Fruit fly (Drosophila melanogaster) whole organism, embryonic: ENCODE measurements around the gene dikar.

Experiments
- Abd-B ChIP-seq: fragments of 200-800 bp; sonication (Bioruptor generic); optimal IDR thresholded peaks from 2 replicates; lab custom pipeline; 2018; ENCODE audit warnings: missing biosample characterization, mild to moderate bottlenecking, missing genetic modification characterization, moderate library complexity
- Atf3 ChIP-seq: fragments of 200-800 bp; sonication (Bioruptor generic); optimal IDR thresholded peaks from 3 replicates; lab custom pipeline; 2016; ENCODE audit warnings: missing biosample characterization, missing genetic modification characterization
- CG10209 ChIP-seq: fragments of 200-800 bp; sonication (Bioruptor generic); optimal IDR thresholded peaks from 3 replicates; lab custom pipeline; 2017; ENCODE audit warnings: missing biosample characterization, mild to moderate bottlenecking, missing genetic modification characterization, missing genetic modification reagents
- CG10979 ChIP-seq: fragments of 200-800 bp; sonication (Bioruptor generic); optimal IDR thresholded peaks from 2 replicates; lab custom pipeline; 2018; ENCODE audit warnings: missing biosample characterization, mild to moderate bottlenecking, missing genetic modification characterization, moderate library complexity
- CG11093 ChIP-seq: fragments of 200-800 bp; sonication (Bioruptor generic); IDR thresholded peaks from 3 replicates; pipeline ENCODE4 v1.3.6; 2022; ENCODE audit warnings: missing biosample characterization, missing genetic modification characterization
- CG11456 ChIP-seq: fragments of 200-800 bp; sonication (Bioruptor generic); IDR thresholded peaks from 3 replicates; pipeline ENCODE4 v1.3.6; 2022; ENCODE audit warnings: missing biosample characterization, missing genetic modification characterization
- CG11696 ChIP-seq: fragments of 200-800 bp; sonication (Bioruptor generic); IDR thresholded peaks from 2 replicates; pipeline ENCODE4 v1.3.6; 2022; ENCODE audit warnings: missing biosample characterization, missing genetic modification characterization
- CG12236 ChIP-seq: fragments of 200-800 bp; sonication (Bioruptor generic); optimal IDR thresholded peaks from 2 replicates; lab custom pipeline; 2016; ENCODE audit warnings: missing biosample characterization, missing genetic modification characterization
- CG14860 ChIP-seq: fragments of 200-800 bp; sonication (Bioruptor generic); IDR thresholded peaks from 3 replicates; pipeline ENCODE4 v1.3.6; 2022; ENCODE audit warnings: missing biosample characterization, missing genetic modification characterization; ENCODE audit not compliant: partially characterized antibody
- CG1602 ChIP-seq: fragments of 200-800 bp; sonication (Bioruptor generic); optimal IDR thresholded peaks from 3 replicates; lab custom pipeline; 2016; ENCODE audit warnings: missing biosample characterization, missing genetic modification characterization
- CG16863 ChIP-seq: fragments of 200-800 bp; sonication (Bioruptor generic); optimal IDR thresholded peaks from 3 replicates; lab custom pipeline; 2016; ENCODE audit warnings: missing biosample characterization, missing genetic modification characterization
- CG17912 ChIP-seq: fragments of 200-800 bp; sonication (Bioruptor generic); optimal IDR thresholded peaks from 2 replicates; lab custom pipeline; 2018; ENCODE audit warnings: missing biosample characterization, mild to moderate bottlenecking, missing genetic modification characterization
- CG18476 ChIP-seq: fragments of 200-800 bp; sonication (Bioruptor generic); optimal IDR thresholded peaks from 2 replicates; lab custom pipeline; 2016; ENCODE audit warnings: missing biosample characterization, mild to moderate bottlenecking, missing genetic modification characterization
- CG18619 ChIP-seq: fragments of 200-800 bp; sonication (Bioruptor generic); optimal IDR thresholded peaks from 3 replicates; lab custom pipeline; 2017; ENCODE audit warnings: missing biosample characterization, mild to moderate bottlenecking, missing genetic modification characterization
- CG3065 ChIP-seq: fragments of 200-800 bp; sonication (Bioruptor generic); optimal IDR thresholded peaks from 2 replicates; lab custom pipeline; 2016; ENCODE audit warnings: missing biosample characterization, missing genetic modification characterization
- CG31365 ChIP-seq: fragments of 200-800 bp; sonication (Bioruptor generic); optimal IDR thresholded peaks from 2 replicates; lab custom pipeline; 2018; ENCODE audit warnings: missing biosample characterization, mild to moderate bottlenecking, missing genetic modification characterization
- CG3995 ChIP-seq: fragments of 200-800 bp; sonication (Bioruptor generic); optimal IDR thresholded peaks from 3 replicates; lab custom pipeline; 2016; ENCODE audit warnings: missing biosample characterization, missing genetic modification characterization
- CG4424 ChIP-seq: fragments of 200-800 bp; sonication (Bioruptor generic); optimal IDR thresholded peaks from 3 replicates; lab custom pipeline; 2016; ENCODE audit warnings: missing biosample characterization, missing genetic modification characterization
- CG9215 ChIP-seq: fragments of 200-800 bp; sonication (Bioruptor generic); IDR thresholded peaks from 2 replicates; pipeline ENCODE4 v1.3.6; 2022; ENCODE audit warnings: missing biosample characterization, missing genetic modification characterization
- Camta ChIP-seq: fragments of 200-800 bp; sonication (Bioruptor generic); optimal IDR thresholded peaks from 2 replicates; lab custom pipeline; 2016; ENCODE audit warnings: missing biosample characterization, missing genetic modification characterization
- D19A ChIP-seq: fragments of 200-800 bp; optimal IDR thresholded peaks from 3 replicates; lab custom pipeline; 2019; ENCODE audit warnings: missing biosample characterization, mild to moderate bottlenecking, missing genetic modification characterization, moderate library complexity
- Deaf1 ChIP-seq: fragments of 200-800 bp; optimal IDR thresholded peaks from 3 replicates; lab custom pipeline; 2019; ENCODE audit warnings: missing biosample characterization, mild to moderate bottlenecking, missing genetic modification characterization, moderate library complexity
- Dp ChIP-seq: fragments of 200-800 bp; sonication (Bioruptor generic); optimal IDR thresholded peaks from 2 replicates; lab custom pipeline; 2018; ENCODE audit warnings: missing biosample characterization, mild to moderate bottlenecking, missing genetic modification characterization, moderate library complexity
- E2f1 ChIP-seq: fragments of 200-800 bp; sonication (Bioruptor generic); IDR thresholded peaks from 2 replicates; pipeline ENCODE4 v1.3.6; 2022; ENCODE audit warnings: missing biosample characterization, missing genetic modification characterization
- HLH54F ChIP-seq: fragments of 200-800 bp; sonication (Bioruptor generic); optimal IDR thresholded peaks from 3 replicates; lab custom pipeline; 2016; ENCODE audit warnings: missing biosample characterization, missing genetic modification characterization
- Hr3 ChIP-seq: fragments of 200-800 bp; sonication (Bioruptor generic); optimal IDR thresholded peaks from 3 replicates; lab custom pipeline; 2016; ENCODE audit warnings: missing biosample characterization, missing genetic modification characterization
- Lim3 ChIP-seq: fragments of 200-800 bp; sonication (Bioruptor generic); IDR thresholded peaks from 2 replicates; pipeline ENCODE4 v1.3.6; 2022; ENCODE audit warnings: missing biosample characterization, missing genetic modification characterization
- MESR4 ChIP-seq: fragments of 200-800 bp; sonication (Bioruptor generic); optimal IDR thresholded peaks from 2 replicates; lab custom pipeline; 2018; ENCODE audit warnings: missing biosample characterization, mild to moderate bottlenecking, missing genetic modification characterization, moderate library complexity
- Oaz ChIP-seq: fragments of 200-800 bp; sonication (Bioruptor generic); IDR thresholded peaks from 2 replicates; pipeline ENCODE4 v1.3.6; 2022; ENCODE audit warnings: missing biosample characterization, missing genetic modification characterization
- Poxn ChIP-seq: fragments of 200-800 bp; sonication (Bioruptor generic); IDR thresholded peaks from 2 replicates; pipeline ENCODE4 v1.3.6; 2022; ENCODE audit warnings: missing biosample characterization, missing genetic modification characterization
- Ravus ChIP-seq: fragments of 200-800 bp; sonication (Bioruptor generic); IDR thresholded peaks from 2 replicates; pipeline ENCODE4 v1.3.6; 2022; ENCODE audit warnings: missing biosample characterization, missing genetic modification characterization
- Tbp ChIP-seq: fragments of >200 bp; optimal IDR thresholded peaks from 2 replicates; lab custom pipeline; 2018; ENCODE audit warnings: missing biosample characterization, missing genetic modification characterization
- Xrp1 ChIP-seq: fragments of 200-800 bp; sonication (Bioruptor generic); IDR thresholded peaks from 2 replicates; pipeline ENCODE4 v1.3.6; 2022; ENCODE audit warnings: missing biosample characterization, missing genetic modification characterization
- cato ChIP-seq: fragments of 200-800 bp; sonication (Bioruptor generic); optimal IDR thresholded peaks from 2 replicates; lab custom pipeline; 2016; ENCODE audit warnings: missing biosample characterization, missing genetic modification characterization, borderline replicate concordance
- chinmo ChIP-seq: fragments of 200-800 bp; sonication (Bioruptor generic); IDR thresholded peaks from 4 replicates; pipeline ENCODE4 v1.3.6; 2022; ENCODE audit warnings: missing biosample characterization, missing genetic modification characterization; ENCODE audit not compliant: partially characterized antibody
- corto ChIP-seq: fragments of 200-800 bp; sonication (Bioruptor generic); optimal IDR thresholded peaks from 2 replicates; lab custom pipeline; 2016; ENCODE audit warnings: missing biosample characterization, mild to moderate bottlenecking, missing genetic modification characterization, moderate library complexity
- croc ChIP-seq: fragments of 200-800 bp; sonication (Bioruptor generic); conservative IDR thresholded peaks from 3 replicates; pipeline ENCODE4 v1.3.6; 2022; ENCODE audit warnings: missing biosample characterization, missing genetic modification characterization
- exex ChIP-seq: fragments of 200-800 bp; sonication (Bioruptor generic); optimal IDR thresholded peaks from 4 replicates; lab custom pipeline; 2018; ENCODE audit warnings: missing biosample characterization, mild to moderate bottlenecking, missing genetic modification characterization, moderate library complexity
- fd3F ChIP-seq: fragments of 200-800 bp; sonication (Bioruptor generic); optimal IDR thresholded peaks from 2 replicates; lab custom pipeline; 2018; ENCODE audit warnings: missing biosample characterization, mild to moderate bottlenecking, missing genetic modification characterization, moderate library complexity
- gem ChIP-seq: fragments of 200-800 bp; sonication (Bioruptor generic); optimal IDR thresholded peaks from 2 replicates; lab custom pipeline; 2019; ENCODE audit warnings: missing biosample characterization, mild to moderate bottlenecking, missing genetic modification characterization, moderate library complexity
- grn ChIP-seq: fragments of 200-800 bp; sonication (Bioruptor generic); optimal IDR thresholded peaks from 3 replicates; lab custom pipeline; 2017; ENCODE audit warnings: missing biosample characterization, missing genetic modification characterization
- ind ChIP-seq: fragments of 200-800 bp; sonication (Bioruptor generic); optimal IDR thresholded peaks from 3 replicates; lab custom pipeline; 2016; ENCODE audit warnings: missing biosample characterization, missing genetic modification characterization
- insv ChIP-seq, 2 experiments: fragments of 200-800 bp; sonication (Bioruptor generic); optimal IDR thresholded peaks; 3 replicates each; lab custom pipeline; 2016 to 2018; ENCODE audit warnings: missing biosample characterization in 2 of 2, missing genetic modification characterization in 2 of 2
- ken ChIP-seq: fragments of 200-800 bp; sonication (Bioruptor generic); IDR thresholded peaks from 3 replicates; pipeline ENCODE4 v1.3.6; 2022; ENCODE audit warnings: missing biosample characterization, missing genetic modification characterization
- sens ChIP-seq: fragments of 200-800 bp; sonication (Bioruptor generic); peaks from one replicate; lab custom pipeline; 2016; ENCODE audit warnings: missing biosample characterization, missing genetic modification characterization
- tna ChIP-seq: fragments of 200-800 bp; sonication (Bioruptor generic); IDR thresholded peaks from 2 replicates; pipeline ENCODE4 v1.3.6; 2022; ENCODE audit warnings: missing biosample characterization, missing genetic modification characterization; ENCODE audit not compliant: partially characterized antibody
- trem ChIP-seq: fragments of 200-800 bp; optimal IDR thresholded peaks from 3 replicates; lab custom pipeline; 2019; ENCODE audit warnings: missing biosample characterization, mild to moderate bottlenecking, missing genetic modification characterization, moderate library complexity
- twi ChIP-seq: fragments of 200-800 bp; optimal IDR thresholded peaks from 2 replicates; lab custom pipeline; 2019; ENCODE audit warnings: missing biosample characterization, mild to moderate bottlenecking, missing genetic modification characterization, moderate library complexity
- vvl ChIP-seq: fragments of 200-800 bp; sonication (Bioruptor generic); IDR thresholded peaks from 2 replicates; pipeline ENCODE4 v1.3.6; 2022; ENCODE audit warnings: missing biosample characterization, missing genetic modification characterization
- zen ChIP-seq: fragments of 200-800 bp; sonication (Bioruptor generic); optimal IDR thresholded peaks from 3 replicates; lab custom pipeline; 2018; ENCODE audit warnings: missing biosample characterization, mild to moderate bottlenecking, missing genetic modification characterization, moderate library complexity

The dikar gene

DNA sequence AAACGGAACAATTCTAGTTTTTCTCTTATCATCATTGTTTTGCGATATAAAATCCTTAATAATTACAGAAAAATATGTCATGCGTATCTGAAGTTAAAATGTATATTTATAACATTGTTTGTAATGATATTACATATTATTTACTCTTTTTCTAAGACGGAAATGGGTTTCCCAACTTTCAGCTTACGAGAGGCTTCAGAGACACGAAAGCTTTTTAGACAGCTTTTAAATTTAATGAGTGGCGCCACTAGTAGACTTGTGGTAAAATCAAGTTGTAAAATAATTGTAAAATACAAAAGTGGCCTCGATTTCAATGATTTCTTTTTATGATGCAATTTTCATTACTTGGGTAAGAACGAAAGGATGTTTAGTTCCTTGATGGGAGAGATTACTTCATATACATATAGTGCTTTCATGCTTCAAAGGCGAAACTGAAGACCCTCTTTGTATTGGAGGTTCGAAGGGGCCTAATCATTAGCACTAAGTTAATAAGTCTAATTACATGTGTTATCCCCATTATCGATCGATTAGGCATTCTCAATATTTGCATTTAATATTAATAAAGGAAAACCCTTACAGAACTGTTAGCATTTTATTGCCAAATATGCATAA lies 33.9 kb downstream of the dikar start (continued):
- TF ChIP-seq zen (tag; lab: Kevin White, UChicago) (no peak), Oaz (GFP tag; lab: Robert Waterston, UW) (peak; percentile 79), CG3065 (GFP tag; lab: Kevin White, UChicago) (peak; percentile 46), corto (GFP tag; lab: Kevin White, UChicago) (no peak), insv (GFP tag; optimal IDR thresholded peaks at IDR 0.05; lab: Kevin White, UChicago) (peak in 1 of 2 experiments; percentile 42), twi (tag; lab: Kevin White, UChicago) (no peak), cato (GFP tag; lab: Kevin White, UChicago) (peak; percentile 73), CG11093 (GFP tag; lab: Robert Waterston, UW) (peak; percentile 25; the same call in 2 of the 3 replicates), exex (tag; lab: Kevin White, UChicago) (peak; percentile 71), CG4424 (GFP tag; lab: Kevin White, UChicago) (peak; percentile 75), CG31365 (tag; lab: Kevin White, UChicago) (peak; percentile 76), Ravus (no peak; the same call in 1 of the 2 replicates), CG14860 (GFP tag; lab: Robert Waterston, UW) (no peak), CG17912 (peak; percentile 94), CG1602 (GFP tag; lab: Kevin White, UChicago) (peak; percentile 51), CG12236 (peak; percentile 26), D19A (tag; lab: Kevin White, UChicago) (no peak), Poxn (GFP tag; lab: Robert Waterston, UW) (peak; percentile 60), CG11456 (GFP tag; lab: Robert Waterston, UW) (peak; percentile 96), Hr3 (GFP tag; lab: Kevin White, UChicago) (peak; percentile 51), ken (GFP tag; lab: Robert Waterston, UW) (peak; percentile 91), croc (GFP tag; lab: Robert Waterston, UW) (peak; percentile 29; the same call in 2 of the 3 replicates), CG16863 (GFP tag; lab: Kevin White, UChicago) (peak; percentile 58), Dp (GFP tag; lab: Kevin White, UChicago) (peak; percentile 5), ind (GFP tag; lab: Kevin White, UChicago) (peak; percentile 66), Deaf1 (tag; lab: Kevin White, UChicago) (peak; percentile 41), CG3995 (GFP tag; lab: Kevin White, UChicago) (peak; percentile 69), trem (tag; lab: Kevin White, UChicago) (peak; percentile 26), CG18619 (GFP tag; lab: Kevin White, UChicago) (peak; percentile 90), vvl (GFP tag; lab: Robert Waterston, UW) (peak; percentile 94), chinmo (GFP tag; lab: Robert Waterston, UW) (no peak), CG10209 (peak; percentile 85), grn (GFP tag; lab: Kevin White, UChicago) (peak; percentile 63), CG9215 (GFP tag; lab: Robert Waterston, UW) (peak; percentile 65), Tbp (no peak), CG10979 (tag; lab: Kevin White, UChicago) (no peak), sens (peak; percentile 93), Abd-B (GFP tag; lab: Kevin White, UChicago) (peak; percentile 92), tna (GFP tag; lab: Robert Waterston, UW) (no peak), gem (tag; lab: Kevin White, UChicago) (peak; percentile 78), Atf3 (GFP tag; lab: Kevin White, UChicago) (peak; percentile 44), HLH54F (peak; percentile 60), fd3F (peak; percentile 82), CG11696 (peak; percentile 68), E2f1 (GFP tag; lab: Robert Waterston, UW) (peak; percentile 83), MESR4 (GFP tag; lab: Kevin White, UChicago) (peak; percentile 15), CG18476 (peak; percentile 53), Camta (GFP tag; lab: Kevin White, UChicago) (peak; percentile 86), Xrp1 (GFP tag; lab: Robert Waterston, UW) (peak; percentile 27; the same call in 1 of the 2 replicates), Lim3 (no peak)
